Worm (Caenorhabditis elegans) whole organism, L1 larva: ENCODE measurements around the gene str-38.

Source experiments
- C04F5.9 ChIP-seq: sonication (generic microtip); optimal IDR thresholded peaks from 2 replicates; lab custom pipeline; 2016; ENCODE audit warnings: missing genetic modification characterization, missing compliant biosample characterization
- C16A3.4 ChIP-seq: fragments of 150-350 bp; optimal IDR thresholded peaks from 2 replicates; lab custom pipeline; 2014; ENCODE audit warnings: missing biosample characterization, missing genetic modification characterization
- C34B4.2 ChIP-seq: sonication (generic microtip); optimal IDR thresholded peaks from 2 replicates; lab custom pipeline; 2017; ENCODE audit warnings: mild to moderate bottlenecking, missing genetic modification characterization, missing compliant biosample characterization
- F16B12.6 ChIP-seq: fragments of 150-350 bp; optimal IDR thresholded peaks from 2 replicates; lab custom pipeline; 2014; ENCODE audit warnings: missing biosample characterization, missing genetic modification characterization
- Y116A8C.19 ChIP-seq: sonication (generic microtip); optimal IDR thresholded peaks from 2 replicates; lab custom pipeline; 2016; ENCODE audit warnings: missing compliant biosample characterization, missing genetic modification characterization, borderline replicate concordance
- alr-1 ChIP-seq: fragments of 200-800 bp; sonication (Bioruptor generic); optimal IDR thresholded peaks from 2 replicates; lab custom pipeline; 2018; ENCODE audit warnings: borderline replicate concordance, mild to moderate bottlenecking, missing genetic modification characterization, missing compliant biosample characterization
- aly-2 ChIP-seq: fragments of 150-350 bp; optimal IDR thresholded peaks from 2 replicates; lab custom pipeline; 2014; ENCODE audit warnings: missing biosample characterization, missing genetic modification characterization
- blmp-1 ChIP-seq: fragments of 150-350 bp; optimal IDR thresholded peaks from 2 replicates; lab custom pipeline; 2014; ENCODE audit warnings: missing biosample characterization, missing genetic modification characterization
- ceh-63 ChIP-seq: fragments of 200-800 bp; sonication (Bioruptor generic); optimal IDR thresholded peaks from 2 replicates; lab custom pipeline; 2018; ENCODE audit warnings: mild to moderate bottlenecking, missing genetic modification characterization, missing compliant biosample characterization
- ceh-82 ChIP-seq, 3 experiments: fragments of 150-350 bp in 1 of 3; sonication (generic microtip) in 2 of 3; optimal IDR thresholded peaks; 2 replicates each; lab custom pipeline; 2014 to 2017; ENCODE audit warnings: missing biosample characterization in 3 of 3, missing genetic modification characterization in 3 of 3
- ceh-88 ChIP-seq: fragments of 200-800 bp; sonication (Bioruptor generic); IDR thresholded peaks from 2 replicates; pipeline ENCODE4 v1.3.6; 2022; ENCODE audit warnings: missing genetic modification characterization, missing compliant biosample characterization
- ceh-90 ChIP-seq: sonication (generic microtip); optimal IDR thresholded peaks from 2 replicates; lab custom pipeline; 2016; ENCODE audit warnings: missing genetic modification characterization, missing compliant biosample characterization
- ces-1 ChIP-seq: fragments of 150-350 bp; optimal IDR thresholded peaks from 2 replicates; lab custom pipeline; 2014; ENCODE audit warnings: missing biosample characterization, missing genetic modification reagents, missing genetic modification characterization
- dpl-1 ChIP-seq, 3 experiments: fragments of 150-350 bp in 2 of 3; sonication (generic microtip) in 1 of 3; optimal IDR thresholded peaks; 2 replicates each; lab custom pipeline; 2014 to 2017; ENCODE audit warnings: missing biosample characterization in 3 of 3, missing genetic modification characterization in 3 of 3, missing genetic modification reagents in 3 of 3
- elt-2 ChIP-seq: sonication (generic microtip); optimal IDR thresholded peaks from 2 replicates; lab custom pipeline; 2016; ENCODE audit warnings: missing genetic modification characterization, mild to moderate bottlenecking, inconsistent platforms, missing compliant biosample characterization, missing genetic modification reagents
- ets-5 ChIP-seq: fragments of 200-800 bp; sonication (Bioruptor generic); IDR thresholded peaks from 2 replicates; pipeline ENCODE4 v1.3.6; 2022; ENCODE audit warnings: missing genetic modification characterization, missing compliant biosample characterization
- fkh-10 ChIP-seq: sonication (generic microtip); optimal IDR thresholded peaks from 2 replicates; lab custom pipeline; 2017; ENCODE audit warnings: missing biosample characterization, missing genetic modification reagents, missing genetic modification characterization
- fkh-4 ChIP-seq: sonication (generic microtip); optimal IDR thresholded peaks from 2 replicates; lab custom pipeline; 2016; ENCODE audit warnings: missing compliant biosample characterization, missing genetic modification characterization, borderline replicate concordance
- fkh-8 ChIP-seq: sonication (generic microtip); optimal IDR thresholded peaks from 2 replicates; lab custom pipeline; 2016; ENCODE audit warnings: mild to moderate bottlenecking, missing genetic modification characterization, missing compliant biosample characterization
- fos-1 ChIP-seq: fragments of 150-350 bp; optimal IDR thresholded peaks from 2 replicates; lab custom pipeline; 2014; ENCODE audit warnings: missing biosample characterization, missing genetic modification characterization
- grh-1 ChIP-seq: fragments of 200-800 bp; sonication (Bioruptor generic); IDR thresholded peaks from 2 replicates; pipeline ENCODE4 v1.3.6; 2022; ENCODE audit warnings: missing genetic modification reagents, missing genetic modification characterization, missing compliant biosample characterization
- hlh-17 ChIP-seq: fragments of 200-800 bp; sonication (Bioruptor generic); optimal IDR thresholded peaks from 2 replicates; lab custom pipeline; 2018; ENCODE audit warnings: missing genetic modification characterization, mild to moderate bottlenecking, missing compliant biosample characterization, moderate library complexity, borderline replicate concordance
- hpl-2 ChIP-seq: fragments of 150-350 bp; optimal IDR thresholded peaks from 2 replicates; lab custom pipeline; 2014; ENCODE audit warnings: missing biosample characterization, missing genetic modification reagents, missing genetic modification characterization
- irx-1 ChIP-seq: sonication (generic microtip); optimal IDR thresholded peaks from 2 replicates; lab custom pipeline; 2016; ENCODE audit warnings: missing genetic modification characterization, missing compliant biosample characterization
- isw-1 ChIP-seq: fragments of 200-800 bp; sonication (Bioruptor generic); IDR thresholded peaks from 2 replicates; pipeline ENCODE4 v1.3.6; 2022; ENCODE audit warnings: missing genetic modification characterization, missing compliant biosample characterization
- jun-1 ChIP-seq: fragments of 150-350 bp; optimal IDR thresholded peaks from 2 replicates; lab custom pipeline; 2014; ENCODE audit warnings: missing biosample characterization, missing genetic modification reagents, missing genetic modification characterization
- lin-14 ChIP-seq: fragments of 200-800 bp; sonication (Bioruptor generic); optimal IDR thresholded peaks from 2 replicates; lab custom pipeline; 2018; ENCODE audit warnings: mild to moderate bottlenecking, missing genetic modification characterization, moderate library complexity, missing compliant biosample characterization
- lin-35 ChIP-seq, 2 experiments: fragments of 150-350 bp; optimal IDR thresholded peaks; 2 replicates each; lab custom pipeline; 2014; ENCODE audit warnings: missing biosample characterization in 2 of 2, missing genetic modification characterization in 2 of 2, missing genetic modification reagents in 2 of 2
- nhr-11 ChIP-seq: fragments of 150-350 bp; optimal IDR thresholded peaks from 2 replicates; lab custom pipeline; 2014; ENCODE audit warnings: missing biosample characterization, missing genetic modification characterization
- nhr-47 ChIP-seq: sonication (generic microtip); optimal IDR thresholded peaks from 2 replicates; lab custom pipeline; 2016; ENCODE audit warnings: mild to moderate bottlenecking, missing genetic modification characterization, moderate library complexity, missing compliant biosample characterization
- nhr-71 ChIP-seq: sonication (generic microtip); optimal IDR thresholded peaks from 2 replicates; lab custom pipeline; 2016; ENCODE audit warnings: mild to moderate bottlenecking, missing genetic modification characterization, moderate library complexity, missing compliant biosample characterization
- nhr-76 ChIP-seq: sonication (generic microtip); optimal IDR thresholded peaks from 2 replicates; lab custom pipeline; 2017; ENCODE audit warnings: missing biosample characterization, missing genetic modification characterization
- nhr-85 ChIP-seq: sonication (generic microtip); peaks from one replicate; lab custom pipeline; 2016; ENCODE audit warnings: missing genetic modification characterization, inconsistent platforms, missing compliant biosample characterization
- pag-3 ChIP-seq: sonication (generic microtip); optimal IDR thresholded peaks from 2 replicates; lab custom pipeline; 2017; ENCODE audit warnings: missing genetic modification characterization, mild to moderate bottlenecking, missing compliant biosample characterization, antibody characterized with exemption, borderline replicate concordance; ENCODE audit not compliant: insufficient read depth
- rnt-1 ChIP-seq: sonication (generic microtip); optimal IDR thresholded peaks from 2 replicates; lab custom pipeline; 2016; ENCODE audit warnings: mild to moderate bottlenecking, missing genetic modification characterization, moderate library complexity, missing compliant biosample characterization
- snu-23 ChIP-seq: sonication (generic microtip); optimal IDR thresholded peaks from 2 replicates; lab custom pipeline; 2016; ENCODE audit warnings: missing genetic modification characterization, missing compliant biosample characterization
- sox-4 ChIP-seq: sonication (generic microtip); optimal IDR thresholded peaks from 2 replicates; lab custom pipeline; 2016; ENCODE audit warnings: missing genetic modification characterization, missing compliant biosample characterization
- sptf-1 ChIP-seq: fragments of 150-350 bp; optimal IDR thresholded peaks from 2 replicates; lab custom pipeline; 2014; ENCODE audit warnings: missing biosample characterization, missing genetic modification characterization
- swsn-7 ChIP-seq: sonication (generic microtip); optimal IDR thresholded peaks from 2 replicates; lab custom pipeline; 2016; ENCODE audit warnings: missing genetic modification characterization, missing compliant biosample characterization
- tbx-2 ChIP-seq: sonication (generic microtip); optimal IDR thresholded peaks from 2 replicates; lab custom pipeline; 2016; ENCODE audit warnings: missing genetic modification characterization, missing compliant biosample characterization
- tlp-1 ChIP-seq: fragments of 150-350 bp; optimal IDR thresholded peaks from 2 replicates; lab custom pipeline; 2014; ENCODE audit warnings: missing biosample characterization, missing genetic modification characterization
- unc-130 ChIP-seq: fragments of 150-350 bp; optimal IDR thresholded peaks from 2 replicates; lab custom pipeline; 2017; ENCODE audit warnings: missing biosample characterization, missing genetic modification characterization, inconsistent platforms
- unc-30 ChIP-seq: sonication (generic microtip); optimal IDR thresholded peaks from 2 replicates; lab custom pipeline; 2017; ENCODE audit warnings: missing biosample characterization, missing genetic modification characterization
- unc-62 ChIP-seq: fragments of 150-350 bp; optimal IDR thresholded peaks from 2 replicates; lab custom pipeline; 2014; ENCODE audit warnings: missing biosample characterization, missing genetic modification reagents, missing genetic modification characterization
- unc-86 ChIP-seq: sonication (generic microtip); optimal IDR thresholded peaks from 2 replicates; lab custom pipeline; 2016; ENCODE audit warnings: missing genetic modification characterization, missing compliant biosample characterization
- unc-98 ChIP-seq: fragments of 200-800 bp; sonication (Bioruptor generic); IDR thresholded peaks from 2 replicates; pipeline ENCODE4 v1.3.6; 2022; ENCODE audit warnings: missing genetic modification characterization, missing compliant biosample characterization
- vab-15 ChIP-seq: sonication (generic microtip); optimal IDR thresholded peaks from 2 replicates; lab custom pipeline; 2017; ENCODE audit warnings: missing genotype, mild to moderate bottlenecking, missing genetic modification characterization, missing compliant biosample characterization
- xbp-1 ChIP-seq: sonication (generic microtip); optimal IDR thresholded peaks from 2 replicates; lab custom pipeline; 2016; ENCODE audit warnings: missing genetic modification characterization, missing compliant biosample characterization
- zag-1 ChIP-seq: fragments of 150-350 bp; optimal IDR thresholded peaks from 2 replicates; lab custom pipeline; 2014; ENCODE audit warnings: missing biosample characterization, missing genetic modification characterization
- ztf-11 ChIP-seq, 2 experiments: sonication (generic microtip); optimal IDR thresholded peaks; 2 replicates each; lab custom pipeline; 2016 to 2017; ENCODE audit warnings: missing genetic modification characterization in 2 of 2, missing biosample characterization in 1 of 2, missing compliant biosample characterization in 1 of 2
- ztf-4 ChIP-seq: fragments of 150-350 bp; optimal IDR thresholded peaks from 2 replicates; lab custom pipeline; 2014; ENCODE audit warnings: missing biosample characterization, missing genetic modification characterization

Gene str-38

DNA sequence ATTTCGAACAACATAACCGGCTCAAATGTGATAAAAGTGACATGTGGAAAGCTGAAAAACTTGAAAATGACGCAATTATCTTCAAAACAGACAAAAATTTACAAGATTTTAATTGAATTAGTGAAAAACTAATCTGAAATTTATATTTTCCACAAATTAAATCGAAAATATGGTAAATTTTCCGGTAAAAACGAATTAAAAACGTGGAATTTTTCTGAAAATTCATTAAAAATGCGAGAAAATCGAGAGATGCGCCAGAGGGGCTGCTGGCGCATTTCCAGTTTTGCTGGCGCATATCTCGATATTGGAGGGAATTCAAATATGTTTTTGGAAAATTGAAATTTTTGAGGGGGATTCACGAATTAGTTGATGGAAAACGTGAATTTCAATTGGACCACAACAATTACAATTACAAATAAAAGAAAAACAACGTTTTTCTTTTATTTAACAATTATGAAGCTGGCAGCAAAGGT is 34.0 kb upstream of the str-38 start, which contains the start of the genes haf-3 and F57A10.2 (continued):
- TF ChIP-seq fkh-4 (tag; lab: Kevin White, UChicago) (peak; percentile 72), C04F5.9 (tag; lab: Kevin White, UChicago) (peak; percentile 66), unc-98 (no peak), tlp-1 (tag; lab: Kevin White, UChicago) (no peak), F16B12.6 (tag; lab: Kevin White, UChicago) (peak; percentile 66), ets-5 (GFP tag; lab: Robert Waterston, UW) (no peak), ceh-82 (tag; optimal IDR thresholded peaks at IDR 0.05; lab: Kevin White, UChicago) (peak; percentile 96 to 97 (median 97)), xbp-1 (tag; lab: Kevin White, UChicago) (peak; percentile 95), unc-86 (peak; percentile 92), nhr-71 (peak; percentile 96), hlh-17 (GFP tag; lab: Kevin White, UChicago) (no peak), ceh-63 (GFP tag; lab: Kevin White, UChicago) (no peak), tbx-2 (tag; lab: Kevin White, UChicago) (peak; percentile 94), unc-30 (tag; lab: Kevin White, UChicago) (no peak), lin-14 (GFP tag; lab: Kevin White, UChicago) (peak; percentile 95), snu-23 (GFP tag; lab: Kevin White, UChicago) (peak; percentile 97), isw-1 (GFP tag; lab: Robert Waterston, UW) (peak; percentile 91), elt-2 (tag; lab: Kevin White, UChicago) (peak; percentile 80), unc-130 (tag; lab: Kevin White, UChicago) (peak; percentile 90), nhr-11 (tag; lab: Kevin White, UChicago) (peak; percentile 90), zag-1 (tag; lab: Kevin White, UChicago) (peak; percentile 58), hpl-2 (GFP tag; lab: Kevin White, UChicago) (peak; percentile 11), pag-3 (tag; lab: Kevin White, UChicago) (no peak), fkh-10 (GFP tag; lab: Kevin White, UChicago) (peak; percentile 75), sox-4 (tag; lab: Kevin White, UChicago) (peak; percentile 87), sptf-1 (tag; lab: Kevin White, UChicago) (no peak), fkh-8 (tag; lab: Kevin White, UChicago) (peak; percentile 92), vab-15 (tag; lab: Kevin White, UChicago) (no peak), grh-1 (peak; percentile 93), lin-35 (GFP tag; optimal IDR thresholded peaks at IDR 0.05; lab: Kevin White, UChicago) (peak; percentile 99), C16A3.4 (tag; lab: Kevin White, UChicago) (peak; percentile 90), aly-2 (tag; lab: Kevin White, UChicago) (peak; percentile 87), ztf-4 (tag; lab: Kevin White, UChicago) (peak; percentile 70), fos-1 (tag; lab: Kevin White, UChicago) (peak; percentile 82), ces-1 (GFP tag; lab: Kevin White, UChicago) (no peak), unc-62 (GFP tag; lab: Kevin White, UChicago) (no peak), nhr-76 (tag; lab: Kevin White, UChicago) (no peak), nhr-85 (tag; lab: Kevin White, UChicago) (peak; percentile 98), jun-1 (peak; percentile 82), rnt-1 (peak; percentile 97), ztf-11 (tag; optimal IDR thresholded peaks at IDR 0.05; lab: Kevin White, UChicago) (peak; percentile 4 to 83), alr-1 (tag; lab: Kevin White, UChicago) (no peak), ceh-88 (GFP tag; lab: Robert Waterston, UW) (peak; percentile 69; the same call in 1 of the 2 replicates), blmp-1 (tag; lab: Kevin White, UChicago) (peak; percentile 79), swsn-7 (tag; lab: Kevin White, UChicago) (peak; percentile 95), dpl-1 (GFP tag; optimal IDR thresholded peaks at IDR 0.05; lab: Kevin White, UChicago) (peak; percentile 99), ceh-90 (peak; percentile 60), C34B4.2 (peak; percentile 6), nhr-47 (peak; percentile 97), irx-1 (tag; lab: Kevin White, UChicago) (peak; percentile 92), Y116A8C.19 (tag; lab: Kevin White, UChicago) (no peak)
